Fruit fly (Drosophila melanogaster) whole organism, embryonic: Measurements from ENCODE around the gene CG7766.

ENCODE experiments used
- ATbp ChIP-seq: fragments of 200-800 bp; sonication (Bioruptor generic); optimal IDR thresholded peaks from 2 replicates; lab custom pipeline; 2017; ENCODE audit warnings: missing biosample characterization, mild to moderate bottlenecking, missing genetic modification characterization, missing genetic modification reagents
- Awh ChIP-seq: fragments of 200-800 bp; sonication (Bioruptor generic); IDR thresholded peaks from 2 replicates; pipeline ENCODE4, ENCODE4 v1.3.6; 2022; ENCODE audit warnings: missing biosample characterization, missing genetic modification characterization
- B-H1 ChIP-seq: fragments of 200-800 bp; sonication (Bioruptor generic); IDR thresholded peaks from 3 replicates; pipeline ENCODE4 v1.3.6; 2022; ENCODE audit warnings: missing biosample characterization, missing genetic modification characterization
- CG10565 ChIP-seq: fragments of 200-800 bp; sonication (Bioruptor generic); optimal IDR thresholded peaks from 3 replicates; lab custom pipeline; 2016; ENCODE audit warnings: missing biosample characterization, mild to moderate bottlenecking, missing genetic modification characterization
- CG12071 ChIP-seq: fragments of 200-800 bp; sonication (Bioruptor generic); optimal IDR thresholded peaks from 3 replicates; lab custom pipeline; 2018; ENCODE audit warnings: missing biosample characterization, mild to moderate bottlenecking, missing genetic modification characterization
- CG12155 ChIP-seq: fragments of 200-800 bp; sonication (Bioruptor generic); optimal IDR thresholded peaks from 3 replicates; lab custom pipeline; 2016; ENCODE audit warnings: missing biosample characterization, missing genetic modification characterization
- CG12299 ChIP-seq: fragments of 200-800 bp; sonication (Bioruptor generic); optimal IDR thresholded peaks from 2 replicates; lab custom pipeline; 2018; ENCODE audit warnings: missing biosample characterization, mild to moderate bottlenecking, missing genetic modification characterization
- CG13424 ChIP-seq: fragments of 200-800 bp; sonication (Bioruptor generic); optimal IDR thresholded peaks from 2 replicates; lab custom pipeline; 2019; ENCODE audit warnings: missing biosample characterization, mild to moderate bottlenecking, missing genetic modification characterization, moderate library complexity
- CG15269 ChIP-seq: fragments of 200-800 bp; sonication (Bioruptor generic); optimal IDR thresholded peaks from 2 replicates; lab custom pipeline; 2018; ENCODE audit warnings: missing biosample characterization, mild to moderate bottlenecking, missing genetic modification characterization, moderate library complexity
- CG17568 ChIP-seq: fragments of 200-800 bp; sonication (Bioruptor generic); optimal IDR thresholded peaks from 2 replicates; lab custom pipeline; 2018; ENCODE audit warnings: missing biosample characterization, mild to moderate bottlenecking, missing genetic modification characterization, moderate library complexity
- CG2120 ChIP-seq: fragments of 200-800 bp; sonication (Bioruptor generic); optimal IDR thresholded peaks from 3 replicates; lab custom pipeline; 2016; ENCODE audit warnings: missing biosample characterization, missing genetic modification characterization
- CG2199 ChIP-seq: fragments of 200-800 bp; sonication (Bioruptor generic); IDR thresholded peaks from 3 replicates; pipeline ENCODE4 v1.3.6; 2022; ENCODE audit warnings: missing biosample characterization, missing genetic modification characterization
- CG2875 ChIP-seq: fragments of 200-800 bp; sonication (Bioruptor generic); optimal IDR thresholded peaks from 2 replicates; lab custom pipeline; 2017; ENCODE audit warnings: missing biosample characterization, mild to moderate bottlenecking, missing genetic modification characterization, missing genetic modification reagents
- CG30020 ChIP-seq: fragments of 200-800 bp; optimal IDR thresholded peaks from 2 replicates; lab custom pipeline; 2019; ENCODE audit warnings: missing biosample characterization, mild to moderate bottlenecking, missing genetic modification characterization, moderate library complexity
- CG30403 ChIP-seq: fragments of 200-800 bp; sonication (Bioruptor generic); optimal IDR thresholded peaks from 3 replicates; lab custom pipeline; 2016; ENCODE audit warnings: missing biosample characterization, missing genetic modification characterization
- CG3065 ChIP-seq: fragments of 200-800 bp; sonication (Bioruptor generic); optimal IDR thresholded peaks from 2 replicates; lab custom pipeline; 2016; ENCODE audit warnings: missing biosample characterization, missing genetic modification characterization
- CG31388 ChIP-seq: fragments of 200-800 bp; sonication (Bioruptor generic); optimal IDR thresholded peaks from 2 replicates; lab custom pipeline; 2016; ENCODE audit warnings: missing biosample characterization, missing genetic modification characterization
- CG31441 ChIP-seq: fragments of 200-800 bp; sonication (Bioruptor generic); IDR thresholded peaks from 2 replicates; pipeline ENCODE4 v1.3.6; 2022; ENCODE audit warnings: missing biosample characterization, missing genetic modification characterization
- CG4707 ChIP-seq: fragments of 200-800 bp; sonication (Bioruptor generic); optimal IDR thresholded peaks from 2 replicates; lab custom pipeline; 2018; ENCODE audit warnings: missing biosample characterization, mild to moderate bottlenecking, missing genetic modification characterization, moderate library complexity
- CG6791 ChIP-seq: fragments of 200-800 bp; sonication (Bioruptor generic); IDR thresholded peaks from 3 replicates; pipeline ENCODE4 v1.3.6; 2022; ENCODE audit warnings: missing biosample characterization, missing genetic modification characterization; ENCODE audit not compliant: partially characterized antibody
- CG7786 ChIP-seq: fragments of 200-800 bp; sonication (Bioruptor generic); optimal IDR thresholded peaks from 2 replicates; lab custom pipeline; 2016; ENCODE audit warnings: missing biosample characterization, missing genetic modification characterization
- CG7928 ChIP-seq: fragments of 200-800 bp; sonication (Bioruptor generic); optimal IDR thresholded peaks from 2 replicates; lab custom pipeline; 2017; ENCODE audit warnings: missing biosample characterization, mild to moderate bottlenecking, missing genetic modification characterization
- CG9817 ChIP-seq: fragments of 200-800 bp; sonication (Bioruptor generic); optimal IDR thresholded peaks from 2 replicates; lab custom pipeline; 2018; ENCODE audit warnings: missing biosample characterization, mild to moderate bottlenecking, missing genetic modification characterization, moderate library complexity
- CG9932 ChIP-seq: fragments of 200-800 bp; sonication (Bioruptor generic); IDR thresholded peaks from 2 replicates; pipeline ENCODE4 v1.3.6; 2022; ENCODE audit warnings: missing biosample characterization, missing genetic modification characterization
- Dip2 ChIP-seq: fragments of 200-800 bp; sonication (Bioruptor generic); IDR thresholded peaks from 2 replicates; pipeline ENCODE4 v1.3.6; 2022; ENCODE audit warnings: missing biosample characterization, missing genetic modification characterization
- Dll ChIP-seq: fragments of 200-800 bp; sonication (Bioruptor generic); IDR thresholded peaks from 4 replicates; pipeline ENCODE4 v1.3.6; 2022; ENCODE audit warnings: missing biosample characterization, missing genetic modification characterization; ENCODE audit not compliant: partially characterized antibody
- Ets97D ChIP-seq: fragments of 200-800 bp; sonication (Bioruptor generic); optimal IDR thresholded peaks from 3 replicates; lab custom pipeline; 2016; ENCODE audit warnings: missing biosample characterization, missing genetic modification characterization
- Fer2 ChIP-seq: fragments of 200-800 bp; sonication (Bioruptor generic); optimal IDR thresholded peaks from 2 replicates; lab custom pipeline; 2018; ENCODE audit warnings: missing biosample characterization, mild to moderate bottlenecking, missing genetic modification characterization, moderate library complexity
- H2.0 ChIP-seq: fragments of 200-800 bp; sonication (Bioruptor generic); IDR thresholded peaks from 2 replicates; pipeline ENCODE4 v1.3.6; 2022; ENCODE audit warnings: missing biosample characterization, missing genetic modification characterization
- HLHmδ ChIP-seq: fragments of 200-800 bp; sonication (Bioruptor generic); optimal IDR thresholded peaks from 2 replicates; lab custom pipeline; 2018; ENCODE audit warnings: missing biosample characterization, mild to moderate bottlenecking, missing genetic modification characterization, moderate library complexity
- Med ChIP-seq: fragments of 200-800 bp; sonication (Bioruptor generic); peaks from one replicate; lab custom pipeline; 2016; ENCODE audit warnings: missing biosample characterization, missing genetic modification characterization, mild to moderate bottlenecking, inconsistent platforms, moderate library complexity
- Ptx1 ChIP-seq: fragments of 200-800 bp; sonication (Bioruptor generic); IDR thresholded peaks from 2 replicates; pipeline ENCODE4 v1.3.6; 2022; ENCODE audit warnings: missing biosample characterization, missing genetic modification characterization
- Vsx1 ChIP-seq: fragments of 200-800 bp; sonication (Bioruptor generic); optimal IDR thresholded peaks from 2 replicates; lab custom pipeline; 2017; ENCODE audit warnings: missing biosample characterization, mild to moderate bottlenecking, missing genetic modification characterization, missing genetic modification reagents
- Xrp1 ChIP-seq: fragments of 200-800 bp; sonication (Bioruptor generic); IDR thresholded peaks from 2 replicates; pipeline ENCODE4 v1.3.6; 2022; ENCODE audit warnings: missing biosample characterization, missing genetic modification characterization
- abd-A ChIP-seq: fragments of 200-800 bp; sonication (Bioruptor generic); optimal IDR thresholded peaks from 3 replicates; lab custom pipeline; 2019; ENCODE audit warnings: missing biosample characterization, mild to moderate bottlenecking, missing genetic modification characterization, moderate library complexity
- ac ChIP-seq: fragments of 200-800 bp; sonication (Bioruptor generic); optimal IDR thresholded peaks from 3 replicates; lab custom pipeline; 2017; ENCODE audit warnings: missing biosample characterization, mild to moderate bottlenecking, missing genetic modification characterization
- amos ChIP-seq: fragments of 200-800 bp; sonication (Bioruptor generic); IDR thresholded peaks from 2 replicates; pipeline ENCODE4 v1.3.6; 2022; ENCODE audit warnings: missing biosample characterization, missing genetic modification characterization; ENCODE audit not compliant: partially characterized antibody
- bab2 ChIP-seq: fragments of 200-800 bp; sonication (Bioruptor generic); optimal IDR thresholded peaks from 2 replicates; lab custom pipeline; 2016; ENCODE audit warnings: missing biosample characterization, missing genetic modification characterization
- br ChIP-seq: fragments of >200 bp; optimal IDR thresholded peaks from 2 replicates; lab custom pipeline; 2017
- dimm ChIP-seq: fragments of 200-800 bp; sonication (Bioruptor generic); IDR thresholded peaks from 2 replicates; pipeline ENCODE4 v1.3.6; 2022; ENCODE audit warnings: missing biosample characterization, missing genetic modification characterization
- dm ChIP-seq: fragments of 200-800 bp; sonication (Bioruptor generic); optimal IDR thresholded peaks from 3 replicates; lab custom pipeline; 2016; ENCODE audit warnings: missing biosample characterization, missing genetic modification characterization
- dysf ChIP-seq: fragments of 200-800 bp; sonication (Bioruptor generic); IDR thresholded peaks from 3 replicates; pipeline ENCODE4 v1.3.6; 2022; ENCODE audit warnings: missing biosample characterization, missing genetic modification characterization
- eve ChIP-seq, 2 experiments: fragments of >200 bp; optimal IDR thresholded peaks; 2 replicates each; lab custom pipeline; 2017; ENCODE audit warnings: missing biosample characterization in 2 of 2, missing genetic modification characterization in 2 of 2
- exex ChIP-seq: fragments of 200-800 bp; sonication (Bioruptor generic); optimal IDR thresholded peaks from 4 replicates; lab custom pipeline; 2018; ENCODE audit warnings: missing biosample characterization, mild to moderate bottlenecking, missing genetic modification characterization, moderate library complexity
- fru ChIP-seq: fragments of >200 bp; optimal IDR thresholded peaks from 2 replicates; lab custom pipeline; 2017
- ind ChIP-seq: fragments of 200-800 bp; sonication (Bioruptor generic); optimal IDR thresholded peaks from 3 replicates; lab custom pipeline; 2016; ENCODE audit warnings: missing biosample characterization, missing genetic modification characterization
- onecut ChIP-seq: fragments of 200-800 bp; sonication (Bioruptor generic); IDR thresholded peaks from 2 replicates; pipeline ENCODE4 v1.3.6; 2022; ENCODE audit warnings: missing biosample characterization, missing genetic modification characterization
- pum ChIP-seq: fragments of 200-800 bp; sonication (Bioruptor generic); optimal IDR thresholded peaks from 2 replicates; lab custom pipeline; 2016; ENCODE audit warnings: missing biosample characterization, missing genetic modification characterization
- schlank ChIP-seq: fragments of 200-800 bp; sonication (Bioruptor generic); optimal IDR thresholded peaks from 2 replicates; lab custom pipeline; 2018; ENCODE audit warnings: missing biosample characterization, mild to moderate bottlenecking, missing genetic modification characterization
- sim ChIP-seq: fragments of 200-800 bp; sonication (Bioruptor generic); IDR thresholded peaks from 2 replicates; pipeline ENCODE4 v1.3.6; 2022; ENCODE audit warnings: missing biosample characterization, missing genetic modification characterization
- sqz ChIP-seq: fragments of 200-800 bp; sonication (Bioruptor generic); optimal IDR thresholded peaks from 3 replicates; lab custom pipeline; 2018; ENCODE audit warnings: missing biosample characterization, mild to moderate bottlenecking, missing genetic modification characterization
- usp ChIP-seq: fragments of >200 bp; optimal IDR thresholded peaks from 2 replicates; lab custom pipeline; 2017; ENCODE audit warnings: missing biosample characterization, missing genetic modification characterization
- yki ChIP-seq: fragments of >200 bp; optimal IDR thresholded peaks from 3 replicates; lab custom pipeline; 2018

The CG7766 gene

dm6 chrX:9141219-9141618 lies 37.7 kb upstream of the CG7766 start (continued):
- TF ChIP-seq CG31388 (GFP tag; lab: Kevin White, UChicago), result no peak
- no peak for TF ChIP-seq CG17568
- peak; percentile 74 for TF ChIP-seq ATbp (GFP tag; lab: Kevin White, UChicago)
- no peak for TF ChIP-seq HLHmδ (GFP tag; lab: Kevin White, UChicago)
- peak; percentile 31 for TF ChIP-seq Ets97D (GFP tag; lab: Kevin White, UChicago)
- peak; percentile 78 for TF ChIP-seq ind
- TF ChIP-seq CG4707 (GFP tag; lab: Kevin White, UChicago), result peak; percentile 45
- peak; percentile 93 for TF ChIP-seq Xrp1 (GFP tag; lab: Robert Waterston, UW)
- TF ChIP-seq onecut (GFP tag; lab: Robert Waterston, UW), result peak; percentile 82
- no peak for TF ChIP-seq yki (lab: Kevin White, UChicago)
- TF ChIP-seq CG31441 (GFP tag; lab: Robert Waterston, UW), result peak; percentile 63
- peak; percentile 53 for TF ChIP-seq CG12299
- TF ChIP-seq usp (GFP tag; lab: Kevin White, UChicago), result no peak
- peak; percentile 71 for TF ChIP-seq B-H1 (GFP tag; lab: Robert Waterston, UW)
- TF ChIP-seq Fer2, result peak; percentile 34
- TF ChIP-seq CG6791, result no peak
- no peak for TF ChIP-seq exex (tag; lab: Kevin White, UChicago)
- peak; percentile 96 for TF ChIP-seq Med (GFP tag; lab: Kevin White, UChicago)
- peak; percentile 58 for TF ChIP-seq CG12155 (GFP tag; lab: Kevin White, UChicago)
- TF ChIP-seq H2.0 (GFP tag; lab: Robert Waterston, UW), result peak; percentile 86
- TF ChIP-seq dysf, result peak; percentile 89
- TF ChIP-seq sqz (GFP tag; lab: Kevin White, UChicago), result peak; percentile 7
- no peak for TF ChIP-seq CG7928 (GFP tag; lab: Kevin White, UChicago)
- TF ChIP-seq CG3065, result peak; percentile 20
- TF ChIP-seq CG30403 (GFP tag; lab: Kevin White, UChicago), result peak; percentile 57
- peak; percentile 81 for TF ChIP-seq Awh (GFP tag; lab: Robert Waterston, UW)
- TF ChIP-seq pum, result peak; percentile 77
- TF ChIP-seq Dll (GFP tag; lab: Robert Waterston, UW), result no peak
- no peak for TF ChIP-seq eve (GFP tag; optimal IDR thresholded peaks at IDR 0.05; lab: Kevin White, UChicago)
- TF ChIP-seq CG13424, result peak; percentile 74
- TF ChIP-seq schlank (tag; lab: Kevin White, UChicago), result peak; percentile 16
- peak; percentile 76 for TF ChIP-seq CG7786 (GFP tag; lab: Kevin White, UChicago)
- peak; percentile 63 for TF ChIP-seq CG2120 (GFP tag; lab: Kevin White, UChicago)
- peak; percentile 70 for TF ChIP-seq sim (GFP tag; lab: Robert Waterston, UW)
- TF ChIP-seq CG9932 (GFP tag; lab: Robert Waterston, UW), result peak; percentile 72
- TF ChIP-seq CG2875 (GFP tag; lab: Kevin White, UChicago), result no peak
- peak; percentile 18 for TF ChIP-seq ac (GFP tag; lab: Kevin White, UChicago)
- TF ChIP-seq CG9817 (tag; lab: Kevin White, UChicago), result peak; percentile 51
- no peak for TF ChIP-seq CG15269 (tag; lab: Kevin White, UChicago)
- peak; percentile 87; the same call in 2 of the 3 replicates for TF ChIP-seq CG2199 (GFP tag; lab: Robert Waterston, UW)
- peak; percentile 71 for TF ChIP-seq bab2 (GFP tag; lab: Kevin White, UChicago)
- no peak for TF ChIP-seq br (lab: Kevin White, UChicago)
- TF ChIP-seq Ptx1 (GFP tag; lab: Robert Waterston, UW), result peak; percentile 85
- peak; percentile 64 for TF ChIP-seq CG12071 (GFP tag; lab: Kevin White, UChicago)
- TF ChIP-seq Dip2 (GFP tag; lab: Robert Waterston, UW), result no peak
- TF ChIP-seq fru (lab: Kevin White, UChicago), result no peak
- peak; percentile 56; the same call in 1 of the 2 replicates for TF ChIP-seq dimm (GFP tag; lab: Robert Waterston, UW)
- TF ChIP-seq CG10565 (GFP tag; lab: Kevin White, UChicago), result no peak
- peak; percentile 20 for TF ChIP-seq dm (GFP tag; lab: Kevin White, UChicago)
- no peak for TF ChIP-seq Vsx1
- TF ChIP-seq abd-A (tag; lab: Kevin White, UChicago), result no peak
- no peak for TF ChIP-seq amos
- peak; percentile 45 for TF ChIP-seq CG30020
